Worm (Caenorhabditis elegans): ENCODE results near the gene exos-4.2.
A peak's percentile ranks its signal among the peaks of the same experiment; 100 is the strongest.

- TF ChIP-seq ama-1 (optimal IDR thresholded peaks at IDR 0.05) (no peak), ceh-36 (tag; optimal IDR thresholded peaks at IDR 0.05) (no peak), F13C5.2 (tag; optimal IDR thresholded peaks at IDR 0.05) (peak; percentile 51), tra-4 (tag; optimal IDR thresholded peaks at IDR 0.05) (no peak), flt-1 (GFP tag; IDR thresholded peaks at IDR 0.05) (0 out of 2 replicates have a peak, but pooled peaks have one; percentile 25), hnd-1 (tag; optimal IDR thresholded peaks at IDR 0.05) (no peak), hmbx-1 (tag; optimal IDR thresholded peaks at IDR 0.05) (no peak), tbx-11 (GFP tag; IDR thresholded peaks at IDR 0.05) (no peak), tbx-37 (GFP tag; conservative IDR thresholded peaks at IDR 0.05) (no peak)
Observed at ce11 chrIII:887874-888299, 27.9 kb downstream of the exos-4.2 start.
